Worm (Caenorhabditis elegans): Measurements from ENCODE around the gene gsto-3.

gsto-3 gene

DNA sequence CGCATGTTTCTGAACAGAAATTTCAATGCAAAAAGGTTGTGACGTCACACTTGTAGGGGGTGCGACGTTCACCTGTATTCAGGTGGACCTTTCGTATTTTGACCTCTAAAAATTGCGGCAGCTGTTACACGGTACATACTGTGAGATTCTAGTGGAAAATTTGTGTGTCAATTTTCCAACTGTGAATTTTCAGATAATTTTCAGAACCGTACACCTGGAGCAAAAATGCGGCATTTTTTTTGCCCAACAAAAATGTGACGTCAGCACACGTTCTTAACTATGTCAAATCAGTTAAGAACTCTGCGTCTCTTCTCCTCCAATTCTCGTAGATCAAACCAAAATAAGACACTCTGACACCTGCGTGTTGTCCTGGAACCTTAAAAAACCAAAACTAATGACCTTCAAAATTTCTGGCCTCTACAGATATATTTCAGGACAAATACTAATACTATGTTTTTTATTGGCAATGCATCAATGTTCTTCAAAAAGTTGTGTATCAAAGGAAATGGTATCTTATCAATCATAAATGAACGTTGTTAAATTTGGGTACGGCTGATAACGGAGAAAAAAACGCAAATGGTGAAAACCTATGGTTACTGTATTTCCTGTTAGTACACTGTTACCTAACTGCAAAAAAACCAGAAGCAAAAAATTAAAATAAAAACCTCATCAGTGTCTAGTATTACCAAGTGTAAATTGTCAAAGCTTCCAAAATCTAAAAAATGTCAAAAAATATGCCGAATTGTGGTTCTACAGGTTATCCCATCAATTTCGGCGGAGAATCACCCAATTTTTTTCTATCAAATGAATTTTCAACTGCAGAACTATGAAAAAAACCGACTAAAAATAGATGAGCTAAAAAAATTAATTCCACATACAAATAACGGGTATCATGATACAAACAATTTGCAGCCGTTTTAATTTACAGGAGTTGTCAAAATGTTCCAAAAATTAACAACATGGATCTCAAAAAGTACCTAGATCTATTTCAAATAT lies 23.9 kb downstream of the gsto-3 start (continued):
- TF ChIP-seq ztf-11 (tag; optimal IDR thresholded peaks at IDR 0.05): no peak
- TF ChIP-seq fos-1 (tag; optimal IDR thresholded peaks at IDR 0.05): peak; percentile 25

DNA sequence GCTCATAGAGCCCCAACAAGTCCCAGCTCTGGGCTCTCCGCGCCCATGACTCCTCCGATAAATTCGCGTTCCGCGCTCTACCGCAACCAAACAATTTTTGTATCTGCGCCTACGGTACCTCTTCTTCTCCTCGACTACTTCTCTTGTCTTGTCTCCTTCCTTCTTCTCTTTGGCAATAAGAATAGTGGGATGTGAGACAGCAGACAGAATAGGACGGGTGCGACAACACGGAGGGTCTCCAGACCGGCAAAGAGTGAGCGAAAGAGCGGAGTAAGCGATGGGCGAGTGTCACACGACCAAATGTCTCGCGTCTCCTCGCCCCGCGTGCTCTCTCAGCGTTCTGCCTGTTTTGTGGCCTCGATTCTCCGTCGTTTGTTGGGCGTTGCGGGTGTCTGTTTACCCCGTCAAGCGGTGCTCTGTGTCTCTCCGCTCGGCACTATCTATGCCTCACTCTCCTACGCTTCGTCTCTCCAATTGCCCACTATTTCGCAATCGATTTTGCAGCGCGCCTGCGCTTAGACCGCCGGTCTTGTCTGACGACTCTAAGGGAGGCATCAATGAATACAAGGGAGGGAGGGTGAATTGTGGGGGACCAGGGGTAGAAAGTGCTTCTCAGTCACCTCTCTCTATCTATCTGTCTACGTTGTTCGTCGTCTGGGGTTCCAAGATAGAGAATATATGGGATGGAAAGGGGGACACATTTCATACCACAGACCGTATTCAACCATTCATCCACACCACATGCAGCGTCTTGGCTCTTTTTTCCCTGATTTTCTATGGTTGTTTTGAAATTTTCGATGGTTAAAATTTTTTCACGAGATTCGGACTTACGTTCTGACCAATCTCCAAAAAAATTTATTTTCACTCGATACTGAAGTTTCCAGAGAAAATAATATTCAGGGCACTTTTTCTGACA lies 26.3 kb downstream of the gsto-3 start, which contains the start of gene gei-4:
gei-4 (minus strand) TSS at position 256 of the 916 bp plus-strand sequence.
- TF ChIP-seq isw-1 (GFP tag; IDR thresholded peaks at IDR 0.05): peak; percentile 69
- peak; percentile 57; the same call in 1 of the 2 replicates for TF ChIP-seq ceh-88 (GFP tag; IDR thresholded peaks at IDR 0.05)
- no peak for TF ChIP-seq hlh-17 (GFP tag; optimal IDR thresholded peaks at IDR 0.05; ENCODE audit: borderline replicate concordance)
- peak; percentile 68 for TF ChIP-seq ztf-4 (tag; optimal IDR thresholded peaks at IDR 0.05)
- peak; percentile 57 for TF ChIP-seq unc-130 (tag; optimal IDR thresholded peaks at IDR 0.05)
- peak; percentile 74 for TF ChIP-seq ama-1 (optimal IDR thresholded peaks at IDR 0.05)
- peak; percentile 96 for TF ChIP-seq lin-14 (GFP tag; optimal IDR thresholded peaks at IDR 0.05)
- no peak for TF ChIP-seq unc-30 (tag; optimal IDR thresholded peaks at IDR 0.05)
- peak; percentile 71 for TF ChIP-seq fkh-10 (GFP tag; optimal IDR thresholded peaks at IDR 0.05)
- TF ChIP-seq sox-4 (tag; optimal IDR thresholded peaks at IDR 0.05): peak; percentile 77
- peak; percentile 67 for TF ChIP-seq fos-1 (tag; optimal IDR thresholded peaks at IDR 0.05)
- TF ChIP-seq jun-1 (tag; optimal IDR thresholded peaks at IDR 0.05): peak; percentile 92
- peak; percentile 86 for TF ChIP-seq nhr-19 (GFP tag; conservative IDR thresholded peaks at IDR 0.05)
- TF ChIP-seq C04F5.9 (tag; optimal IDR thresholded peaks at IDR 0.05): peak; percentile 34
- no peak for TF ChIP-seq hpl-2 (GFP tag; optimal IDR thresholded peaks at IDR 0.05)
- TF ChIP-seq ceh-82 (tag; optimal IDR thresholded peaks at IDR 0.05): peak; percentile 33 to 83 (median 78)
- peak in 1 of 2 experiments; percentile 74 for TF ChIP-seq mdl-1 (tag; optimal IDR thresholded peaks at IDR 0.05)
- peak; percentile 82 for TF ChIP-seq irx-1 (tag; optimal IDR thresholded peaks at IDR 0.05)
- peak; percentile 48 for TF ChIP-seq sup-37 (GFP tag; optimal IDR thresholded peaks at IDR 0.05)
- TF ChIP-seq unc-86 (tag; optimal IDR thresholded peaks at IDR 0.05): peak; percentile 94
- TF ChIP-seq lsy-2 (tag; optimal IDR thresholded peaks at IDR 0.05): peak; percentile 65 to 79
- no peak for TF ChIP-seq nhr-84 (tag; optimal IDR thresholded peaks at IDR 0.05)
- TF ChIP-seq nhr-85 (tag): peak; percentile 95
- no peak for TF ChIP-seq sptf-1 (tag; optimal IDR thresholded peaks at IDR 0.05)
- TF ChIP-seq nhr-237 (tag; optimal IDR thresholded peaks at IDR 0.05): peak; percentile 78
- TF ChIP-seq zip-4 (GFP tag; optimal IDR thresholded peaks at IDR 0.05): peak; percentile 98
- peak; percentile 68 for TF ChIP-seq lir-3 (tag; optimal IDR thresholded peaks at IDR 0.05; ENCODE audit: poor library complexity)
- TF ChIP-seq lin-39 (tag; optimal IDR thresholded peaks at IDR 0.05): no peak
- TF ChIP-seq F16B12.6 (tag; optimal IDR thresholded peaks at IDR 0.05): no peak
- peak; percentile 67 for TF ChIP-seq snpc-4 (tag; optimal IDR thresholded peaks at IDR 0.05)
- TF ChIP-seq ces-1 (GFP tag; optimal IDR thresholded peaks at IDR 0.05): no peak
- TF ChIP-seq lin-13 (GFP tag; optimal IDR thresholded peaks at IDR 0.05): peak; percentile 87
- no peak for TF ChIP-seq ceh-90 (tag; optimal IDR thresholded peaks at IDR 0.05)
- peak; percentile 20 for TF ChIP-seq nhr-12 (tag; optimal IDR thresholded peaks at IDR 0.05)
- peak; percentile 51 for TF ChIP-seq hlh-4 (tag; optimal IDR thresholded peaks at IDR 0.05)
- TF ChIP-seq mab-9 (GFP tag; IDR thresholded peaks at IDR 0.05): peak; percentile 82
- TF ChIP-seq skn-1 (tag; optimal IDR thresholded peaks at IDR 0.05): peak; percentile 65
- TF ChIP-seq elt-3 (tag; optimal IDR thresholded peaks at IDR 0.05): peak in 1 of 6 experiments; percentile 66
- peak; percentile 95 for TF ChIP-seq tbx-2 (tag; optimal IDR thresholded peaks at IDR 0.05)
- no peak for TF ChIP-seq lin-15B (tag; optimal IDR thresholded peaks at IDR 0.05)
- TF ChIP-seq nhr-77 (tag; optimal IDR thresholded peaks at IDR 0.05): peak; percentile 58
- TF ChIP-seq efl-1 (optimal IDR thresholded peaks at IDR 0.05): peak; percentile 84 to 96
- peak; percentile 53 to 96 for TF ChIP-seq efl-1 (GFP tag; optimal IDR thresholded peaks at IDR 0.05 in 1 of 2)
- TF ChIP-seq rnt-1 (tag; optimal IDR thresholded peaks at IDR 0.05): peak; percentile 71
- peak; percentile 93 for TF ChIP-seq fkh-8 (tag; optimal IDR thresholded peaks at IDR 0.05)
- peak; percentile 26 for TF ChIP-seq aha-1 (tag; optimal IDR thresholded peaks at IDR 0.05)

All from whole organism, L1 larva.